Fruit fly (Drosophila melanogaster) Kc167 (cell line): Measurements from ENCODE around the gene CG2246.

Source experiments
- Myc ChIP-seq: fragments of >200 bp; optimal IDR thresholded peaks from 2 replicates; lab custom pipeline; 2017; ENCODE audit warnings: missing external identifiers
- Sin3A ChIP-seq: fragments of >200 bp; optimal IDR thresholded peaks from 2 replicates; lab custom pipeline; 2018; ENCODE audit warnings: missing external identifiers
- h ChIP-seq: fragments of >200 bp; optimal IDR thresholded peaks from 3 replicates; lab custom pipeline; 2018; ENCODE audit warnings: missing external identifiers
- insv ChIP-seq: fragments of >200 bp; optimal IDR thresholded peaks from 3 replicates; lab custom pipeline; 2018; ENCODE audit warnings: missing external identifiers
- psq ChIP-seq: fragments of >200 bp; optimal IDR thresholded peaks from 2 replicates; lab custom pipeline; 2017; ENCODE audit warnings: missing external identifiers
- ttk ChIP-seq: sonication (Bioruptor generic); optimal IDR thresholded peaks from 2 replicates; lab custom pipeline; 2017; ENCODE audit warnings: missing external identifiers

- TF ChIP-seq h (lab: Kevin White, UChicago) (no peak), ttk (lab: Kevin White, UChicago) (no peak), psq (lab: Kevin White, UChicago) (no peak), Myc (lab: Kevin White, UChicago) (no peak), Sin3A (no peak), insv (no peak)
These were observed 48.4 kb upstream of the CG2246 start, which contains the start of gene CG34433 for dm6 chr3R:30649661-30650060.
